Fruit fly (Drosophila melanogaster): ENCODE data around the gene Abl.

Abl gene

DNA sequence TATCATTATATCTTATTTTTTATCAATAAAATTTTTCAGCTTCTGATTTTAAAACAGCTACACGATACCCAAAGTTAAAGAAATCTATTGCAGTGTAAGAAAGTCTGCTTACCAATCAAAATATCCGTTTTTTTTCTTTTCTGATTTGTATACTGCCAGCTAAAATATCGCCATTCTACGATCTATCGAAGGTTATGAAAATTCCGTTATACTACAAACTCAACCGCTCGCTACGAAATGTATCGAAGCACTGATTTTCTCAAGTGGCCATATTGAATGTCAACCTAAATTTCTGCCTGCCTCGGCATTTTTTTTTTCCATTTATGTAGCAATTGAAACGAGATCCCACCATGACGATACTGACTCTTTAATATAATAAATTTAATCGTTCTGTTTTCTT is 67.6 kb downstream of the Abl start, which contains the start of gene nxf2:
Gene nxf2, minus strand, starts transcription at position 258 of the 400 bp plus-strand sequence.
- TF ChIP-seq bab1 (GFP tag; optimal IDR thresholded peaks at IDR 0.05) (peak; percentile 65), tj (GFP tag; optimal IDR thresholded peaks at IDR 0.05) (peak; percentile 98), Hr96 (GFP tag; optimal IDR thresholded peaks at IDR 0.05) (no peak), toe (GFP tag; optimal IDR thresholded peaks at IDR 0.05) (no peak), ovo (GFP tag; optimal IDR thresholded peaks at IDR 0.05) (peak; percentile 54), pad (GFP tag; optimal IDR thresholded peaks at IDR 0.05) (no peak)

dm6 chr3L:16574307-16574946 is 73.3 kb downstream of the Abl start, which contains the start of gene mbf1:
mbf1 (plus strand) TSS chr3L:16574436.
- TF ChIP-seq CG5204 (GFP tag; optimal IDR thresholded peaks at IDR 0.05): no peak
- TF ChIP-seq CG7045 (GFP tag; optimal IDR thresholded peaks at IDR 0.05): no peak
- peak; percentile 39 for TF ChIP-seq Mnt (GFP tag; optimal IDR thresholded peaks at IDR 0.05)
- TF ChIP-seq bab1 (GFP tag; optimal IDR thresholded peaks at IDR 0.05): peak; percentile 63
- TF ChIP-seq Crg-1 (GFP tag; optimal IDR thresholded peaks at IDR 0.05): no peak
- peak; percentile 44 for TF ChIP-seq CG11617 (GFP tag; optimal IDR thresholded peaks at IDR 0.05)
- no peak for TF ChIP-seq ovo (GFP tag; optimal IDR thresholded peaks at IDR 0.05)
- no peak for TF ChIP-seq toe (GFP tag; optimal IDR thresholded peaks at IDR 0.05)
- no peak for TF ChIP-seq pad (GFP tag; optimal IDR thresholded peaks at IDR 0.05)
- TF ChIP-seq CG33017 (tag; optimal IDR thresholded peaks at IDR 0.05): no peak
- peak; percentile 22 for TF ChIP-seq cic (GFP tag; optimal IDR thresholded peaks at IDR 0.05)
- peak; percentile 13 for TF ChIP-seq CG1620 (GFP tag; optimal IDR thresholded peaks at IDR 0.05)
- peak; percentile 15 for TF ChIP-seq tj (GFP tag; optimal IDR thresholded peaks at IDR 0.05)
- TF ChIP-seq cnc (optimal IDR thresholded peaks at IDR 0.05): no peak
- peak; percentile 8 for TF ChIP-seq CG7101 (tag; optimal IDR thresholded peaks at IDR 0.05)
- no peak for TF ChIP-seq Hr96 (GFP tag; optimal IDR thresholded peaks at IDR 0.05)
- TF ChIP-seq CG14711 (tag; optimal IDR thresholded peaks at IDR 0.05): no peak
- TF ChIP-seq Clk (GFP tag; optimal IDR thresholded peaks at IDR 0.05): no peak
- TF ChIP-seq CG12768 (GFP tag; optimal IDR thresholded peaks at IDR 0.05): no peak
- TF ChIP-seq kay (GFP tag; ENCODE audit: borderline replicate concordance): peak; percentile 93

DNA sequence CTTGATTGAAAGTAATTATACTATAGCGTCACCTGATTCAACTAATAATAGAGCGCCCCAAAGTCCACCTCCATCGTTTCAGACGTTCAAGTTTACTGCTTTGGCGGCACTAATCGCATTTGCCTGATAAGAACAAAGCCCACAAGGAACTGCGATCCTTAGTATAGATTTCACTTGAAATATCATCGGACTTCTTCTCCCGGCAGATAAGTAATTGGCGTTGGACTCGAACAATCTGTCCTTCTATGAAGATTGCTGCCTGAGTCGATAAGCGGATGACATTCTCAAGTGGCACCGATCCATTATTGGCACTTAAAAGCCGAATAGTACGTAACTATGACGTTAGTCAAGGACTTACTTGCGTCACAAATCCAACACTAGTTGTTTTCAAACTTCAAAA is 74.4 kb downstream of the Abl start, which contains the start of gene Mipp1:
Gene Mipp1, minus strand, starts transcription at position 101 of the 400 bp plus-strand sequence.
- TF ChIP-seq CG12768 (GFP tag; optimal IDR thresholded peaks at IDR 0.05) (peak; percentile 3), cic (GFP tag; optimal IDR thresholded peaks at IDR 0.05) (peak; percentile 8)

DNA sequence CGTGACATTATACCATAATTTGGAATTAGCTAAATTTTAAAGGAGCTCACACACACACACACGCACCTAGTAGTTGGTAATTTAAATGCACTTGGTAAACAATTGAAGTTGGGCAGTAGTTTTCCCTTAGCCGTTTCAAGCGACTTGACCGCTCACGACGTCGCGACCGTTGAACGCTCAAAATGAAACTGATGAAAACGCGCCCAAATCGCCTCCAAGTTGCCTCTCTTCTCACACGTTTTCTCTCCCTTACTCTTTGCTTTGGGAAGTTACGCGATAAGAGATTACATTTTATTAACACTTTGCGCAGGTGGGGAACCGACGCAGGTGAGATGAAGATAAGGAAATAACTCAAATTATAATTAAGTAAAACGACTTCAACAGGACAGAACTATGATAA is 75.5 kb downstream of the Abl start:
- TF ChIP-seq CG7101 (tag; optimal IDR thresholded peaks at IDR 0.05) (no peak), CG33017 (tag; optimal IDR thresholded peaks at IDR 0.05) (no peak), toe (GFP tag; optimal IDR thresholded peaks at IDR 0.05) (no peak), CG11617 (GFP tag; optimal IDR thresholded peaks at IDR 0.05) (no peak), kay (GFP tag; ENCODE audit: borderline replicate concordance) (peak; percentile 60), pad (GFP tag; optimal IDR thresholded peaks at IDR 0.05) (peak; percentile 11), Crg-1 (GFP tag; optimal IDR thresholded peaks at IDR 0.05) (no peak), Hr96 (GFP tag; optimal IDR thresholded peaks at IDR 0.05) (no peak), CG12768 (GFP tag; optimal IDR thresholded peaks at IDR 0.05) (peak; percentile 33), Mnt (GFP tag; optimal IDR thresholded peaks at IDR 0.05) (peak; percentile 22), CG1620 (GFP tag; optimal IDR thresholded peaks at IDR 0.05) (no peak), cnc (optimal IDR thresholded peaks at IDR 0.05) (no peak)

- TF ChIP-seq tj (GFP tag; optimal IDR thresholded peaks at IDR 0.05) (peak; percentile 89), CG12768 (GFP tag; optimal IDR thresholded peaks at IDR 0.05) (no peak), kay (GFP tag; ENCODE audit: borderline replicate concordance) (no peak), bab1 (GFP tag; optimal IDR thresholded peaks at IDR 0.05) (no peak), CG11617 (GFP tag; optimal IDR thresholded peaks at IDR 0.05) (no peak), Hr96 (GFP tag; optimal IDR thresholded peaks at IDR 0.05) (no peak)
These were observed 76.0 kb downstream of the Abl start for dm6 chr3L:16571739-16572063.

dm6 chr3L:16571014-16571738 is 76.5 kb downstream of the Abl start:
- TF ChIP-seq kay (GFP tag; ENCODE audit: borderline replicate concordance) (peak; percentile 19), bab1 (GFP tag; optimal IDR thresholded peaks at IDR 0.05) (no peak), Crg-1 (GFP tag; optimal IDR thresholded peaks at IDR 0.05) (no peak)

dm6 chr3L:16569456-16569855 is 78.2 kb downstream of the Abl start:
- TF ChIP-seq bab1 (GFP tag; optimal IDR thresholded peaks at IDR 0.05): no peak
- TF ChIP-seq toe (GFP tag; optimal IDR thresholded peaks at IDR 0.05): no peak
- TF ChIP-seq CG7045 (GFP tag; optimal IDR thresholded peaks at IDR 0.05): no peak
- no peak for TF ChIP-seq CG14711 (tag; optimal IDR thresholded peaks at IDR 0.05)
- no peak for TF ChIP-seq Hr96 (GFP tag; optimal IDR thresholded peaks at IDR 0.05)
- no peak for TF ChIP-seq cnc (optimal IDR thresholded peaks at IDR 0.05)
- TF ChIP-seq tj (GFP tag; optimal IDR thresholded peaks at IDR 0.05): no peak
- no peak for TF ChIP-seq CG33017 (tag; optimal IDR thresholded peaks at IDR 0.05)
- no peak for TF ChIP-seq CG5204 (GFP tag; optimal IDR thresholded peaks at IDR 0.05)
- TF ChIP-seq Clk (GFP tag; optimal IDR thresholded peaks at IDR 0.05): no peak
